Fruit fly (Drosophila melanogaster): Measurements from ENCODE around the gene CG14219.

Gene CG14219

DNA sequence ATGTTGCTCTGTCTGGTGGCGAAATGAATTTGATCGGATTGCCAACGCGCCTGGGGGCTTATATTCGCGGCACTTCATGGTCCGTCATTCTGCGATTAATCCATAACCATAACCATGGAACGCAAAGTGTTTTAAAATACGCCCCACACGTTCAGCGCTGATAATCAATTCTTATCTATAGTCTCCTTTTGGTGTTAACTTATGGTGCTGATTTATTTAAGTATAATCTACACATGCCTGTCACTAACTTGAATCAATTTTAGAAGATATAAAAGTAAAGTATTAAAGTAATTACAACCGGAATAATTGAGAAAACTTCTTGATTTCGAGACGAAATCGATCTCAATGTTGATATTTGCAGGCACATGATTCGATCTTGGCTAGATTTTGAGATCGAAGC, at the start of gene CG14219:
Gene CG14219 (minus strand): TSS at position 101 of the 400 bp plus-strand sequence.
- TF ChIP-seq noc (tag; optimal IDR thresholded peaks at IDR 0.05) = no peak

- TF ChIP-seq noc (tag; optimal IDR thresholded peaks at IDR 0.05) = no peak
Measured at dm6 chrX:19638328-19638940, 48.5 kb upstream of the CG14219 start, which contains the start of gene Rcd-1. Rcd-1 (plus strand) TSS chrX:19638767.

dm6 chrX:19637434-19638327, 47.7 kb upstream of the CG14219 start:
- no peak for TF ChIP-seq noc (tag; optimal IDR thresholded peaks at IDR 0.05)

DNA sequence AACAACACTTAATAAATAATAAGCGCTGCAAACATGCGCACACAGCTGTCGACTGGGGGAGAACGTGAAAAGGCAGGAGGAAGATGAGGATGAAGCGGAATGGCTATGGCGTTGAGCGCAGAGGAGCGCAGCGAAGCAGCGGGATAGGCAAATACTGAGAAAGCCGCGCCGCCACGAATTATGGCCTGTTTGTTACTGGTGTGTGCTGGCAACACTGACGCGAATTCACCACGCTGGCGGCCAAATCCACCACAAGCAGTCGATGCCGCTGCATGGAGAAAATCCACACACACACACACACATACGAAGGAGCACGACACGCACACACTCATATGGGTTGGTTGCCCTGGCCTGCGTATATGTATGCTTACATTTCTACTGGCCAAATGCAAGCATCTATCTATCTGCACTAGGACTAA, 47.0 kb upstream of the CG14219 start:
- TF ChIP-seq noc (tag; optimal IDR thresholded peaks at IDR 0.05) = no peak

dm6 chrX:19631365-19631832, 41.4 kb upstream of the CG14219 start:
- TF ChIP-seq noc (tag; optimal IDR thresholded peaks at IDR 0.05) = no peak

DNA sequence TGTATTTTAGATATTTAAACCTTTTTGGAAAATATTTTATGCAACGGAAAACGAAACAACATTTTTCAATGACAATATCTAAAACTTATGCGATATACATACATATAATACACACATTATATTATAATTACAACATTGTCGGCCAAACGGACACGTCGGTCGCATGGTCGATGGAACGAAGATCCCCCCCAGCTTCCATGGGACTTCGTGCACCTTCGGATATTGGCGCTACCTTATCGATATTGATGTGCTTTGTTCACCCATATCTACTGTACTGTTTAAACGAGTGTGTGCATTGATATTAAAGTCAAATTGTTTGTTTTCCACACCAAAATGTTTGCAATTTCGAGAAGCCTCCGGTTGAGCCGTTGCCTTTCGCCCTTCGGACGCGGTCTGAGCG, 35.4 kb upstream of the CG14219 start, which contains the start of gene CG14212:
Gene CG14212 (plus strand): TSS at position 301 of the 400 bp plus-strand sequence.
- TF ChIP-seq noc (tag; optimal IDR thresholded peaks at IDR 0.05) = no peak

DNA sequence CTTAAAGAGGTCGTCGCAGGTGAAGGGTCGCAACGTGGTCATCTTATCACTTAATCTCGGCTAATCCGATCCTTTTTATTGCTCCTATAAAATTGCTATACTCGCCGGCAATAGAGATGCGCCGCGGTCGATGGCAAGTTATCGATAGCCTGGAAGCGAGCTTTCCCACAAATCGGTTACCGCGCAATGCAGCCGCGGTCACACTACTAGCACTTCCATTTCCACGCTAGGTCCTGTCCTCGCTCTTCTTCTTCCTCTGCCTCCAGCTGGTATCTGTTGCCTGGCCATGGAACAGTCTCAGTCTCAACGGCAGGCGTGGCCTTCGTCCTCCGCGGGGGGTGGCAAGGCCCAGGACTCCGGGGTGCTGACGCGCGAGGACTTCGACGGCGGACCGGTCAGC, 33.0 kb upstream of the CG14219 start, which contains the start of the genes Naa20A and MKP-4:
Gene Naa20A (minus strand): TSS at position 151 of the 400 bp plus-strand sequence.
Gene MKP-4 (plus strand): TSS at position 191 of the 400 bp plus-strand sequence.
- TF ChIP-seq noc (tag; optimal IDR thresholded peaks at IDR 0.05) = no peak

- no peak for TF ChIP-seq noc (tag; optimal IDR thresholded peaks at IDR 0.05)
Measured at dm6 chrX:19621145-19621544, 31.2 kb upstream of the CG14219 start, which contains the start of gene CG14221. CG14221 (minus strand) TSS chrX:19621245.

- no peak for TF ChIP-seq noc (tag; optimal IDR thresholded peaks at IDR 0.05)
Measured at dm6 chrX:19618183-19618740, 28.3 kb upstream of the CG14219 start, which contains the start of the genes Pstk and Tim9b. Pstk (minus strand) TSS chrX:19618537. Tim9b (minus strand) TSS chrX:19618537.

- TF ChIP-seq noc (tag; optimal IDR thresholded peaks at IDR 0.05) = no peak
Measured at dm6 chrX:19615990-19616663, 26.2 kb upstream of the CG14219 start, which contains the start of gene CG14210. CG14210 (plus strand) TSS chrX:19616196.

DNA sequence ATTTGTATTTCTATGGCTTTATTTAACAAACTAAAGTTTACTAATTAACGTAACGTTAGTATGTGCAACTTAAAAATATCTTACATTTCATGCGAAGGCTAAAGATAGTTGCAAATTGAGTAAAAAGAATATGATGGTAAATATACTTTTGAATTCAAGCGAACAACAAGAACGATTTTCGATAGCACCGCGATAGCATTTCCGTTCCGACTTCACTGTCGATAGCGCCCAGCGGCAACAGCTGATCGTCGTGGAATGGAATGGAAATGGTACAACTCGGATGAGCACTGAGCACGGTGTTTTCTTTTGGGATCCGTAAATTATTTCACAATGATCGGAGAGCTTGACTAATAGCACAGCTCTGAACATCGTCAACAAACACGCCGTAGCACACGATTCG, 23.5 kb upstream of the CG14219 start:
- TF ChIP-seq noc (tag; optimal IDR thresholded peaks at IDR 0.05) = no peak

dm6 chrX:19611226-19611625, 21.3 kb upstream of the CG14219 start, which contains the start of the genes Shawn and Tyler:
Shawn (plus strand) TSS chrX:19611526.
Tyler (plus strand) TSS chrX:19611526.
- no peak for TF ChIP-seq noc (tag; optimal IDR thresholded peaks at IDR 0.05)

- TF ChIP-seq noc (tag; optimal IDR thresholded peaks at IDR 0.05) = peak; percentile 57
Measured at dm6 chrX:19608042-19608609, 18.2 kb upstream of the CG14219 start.

dm6 chrX:19606971-19607370, 17.0 kb upstream of the CG14219 start:
- TF ChIP-seq noc (tag; optimal IDR thresholded peaks at IDR 0.05) = no peak

DNA sequence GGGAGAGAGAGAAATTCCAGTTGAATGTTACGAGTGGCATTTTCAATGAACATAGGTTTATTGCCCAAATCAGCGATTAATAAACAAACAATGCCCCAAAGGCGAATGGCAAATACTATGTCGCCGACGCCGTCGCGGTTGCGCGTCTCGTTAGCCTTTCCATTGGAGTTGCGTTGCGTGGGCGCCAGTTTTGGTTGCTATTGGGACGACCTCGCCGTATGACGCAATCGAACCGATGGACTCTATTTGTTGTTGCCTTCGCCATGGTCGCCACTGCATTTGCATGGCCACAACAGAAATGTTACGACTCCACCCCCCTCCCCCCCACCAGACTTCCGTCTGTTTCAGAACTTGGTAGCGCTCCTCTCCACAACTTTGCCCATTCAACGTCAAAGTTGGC, 16.6 kb upstream of the CG14219 start:
- TF ChIP-seq noc (tag; optimal IDR thresholded peaks at IDR 0.05) = no peak

Measured in whole organism, larva.